Fruit fly (Drosophila melanogaster): ENCODE data around the gene CG34132.

CG34132 gene

DNA sequence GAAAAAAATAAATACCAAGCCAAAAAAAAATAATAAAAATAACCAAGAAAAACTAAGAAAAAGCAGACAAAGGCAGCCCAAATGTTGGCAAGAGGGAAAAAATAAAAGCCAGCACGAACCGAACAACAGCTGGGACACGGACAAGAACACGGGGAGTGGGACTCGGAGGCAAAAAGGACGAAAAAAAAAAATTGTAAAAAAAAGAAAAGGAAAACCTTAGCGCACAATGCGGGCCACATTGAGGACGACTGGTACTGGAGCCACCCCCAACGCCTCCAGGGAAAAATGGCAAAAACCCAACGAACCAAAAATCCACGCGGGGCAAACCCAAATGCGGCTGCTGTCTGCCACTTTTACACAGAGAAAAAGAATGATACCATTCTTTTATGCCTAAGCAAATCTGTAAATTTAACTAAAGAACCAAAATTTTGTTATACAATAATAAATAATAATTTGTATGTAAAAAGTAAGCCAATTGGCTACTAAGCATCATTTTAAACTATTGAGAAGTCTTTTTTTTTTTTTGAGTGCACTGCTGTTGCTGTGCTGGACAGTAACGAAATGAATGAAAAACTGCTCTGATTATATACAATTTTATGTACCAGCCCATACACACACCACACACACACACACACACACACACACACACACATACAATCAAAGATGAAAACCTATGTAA lies 46.9 kb downstream of the CG34132 start (continued):
- TF ChIP-seq chinmo (GFP tag; IDR thresholded peaks at IDR 0.05; ENCODE audit: partially characterized antibody) (no peak), CG12744 (GFP tag; optimal IDR thresholded peaks at IDR 0.05) (no peak), CG7987 (GFP tag; optimal IDR thresholded peaks at IDR 0.05) (no peak), PHDP (tag; optimal IDR thresholded peaks at IDR 0.05) (peak; percentile 68), Nf-YC (tag; optimal IDR thresholded peaks at IDR 0.05) (peak; percentile 62), Atf-2 (GFP tag; optimal IDR thresholded peaks at IDR 0.05) (no peak)

DNA sequence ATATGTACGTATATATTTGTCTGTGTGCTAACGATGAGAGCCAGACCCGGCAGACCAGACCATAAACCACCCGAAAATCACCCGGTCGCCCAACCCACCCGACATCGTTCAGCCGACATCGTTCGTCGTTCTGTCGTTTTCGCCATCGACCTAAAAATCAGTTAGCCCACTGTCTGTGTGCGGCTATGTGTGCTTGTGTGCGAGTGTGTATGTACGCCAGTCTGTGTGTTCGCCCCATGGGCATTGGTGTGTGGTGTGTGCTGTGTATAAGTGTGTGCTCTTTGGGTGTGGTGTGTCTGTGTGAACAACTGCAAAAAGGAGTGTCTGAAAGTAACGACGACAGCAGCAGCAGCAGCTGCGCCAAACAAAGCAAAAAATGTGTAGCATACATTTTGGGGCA lies 47.9 kb downstream of the CG34132 start:
- TF ChIP-seq ewg (GFP tag; optimal IDR thresholded peaks at IDR 0.05): no peak
- TF ChIP-seq Ptx1 (GFP tag; IDR thresholded peaks at IDR 0.05): 0 out of 2 replicates have a peak, but pooled peaks have one; percentile 17
- no peak for TF ChIP-seq CG2712 (tag; optimal IDR thresholded peaks at IDR 0.05)
- peak; percentile 4 for TF ChIP-seq nerfin-1 (tag; optimal IDR thresholded peaks at IDR 0.05)
- peak; percentile 70 for TF ChIP-seq mirr (GFP tag; optimal IDR thresholded peaks at IDR 0.05)
- peak; percentile 81 for TF ChIP-seq Deaf1 (tag; optimal IDR thresholded peaks at IDR 0.05)
- TF ChIP-seq CG3838 (GFP tag; optimal IDR thresholded peaks at IDR 0.05): no peak
- TF ChIP-seq abd-A (tag; optimal IDR thresholded peaks at IDR 0.05): peak; percentile 94
- peak; percentile 55 for TF ChIP-seq CG13894 (tag; optimal IDR thresholded peaks at IDR 0.05)
- TF ChIP-seq Adf1 (GFP tag; IDR thresholded peaks at IDR 0.05): peak; percentile 44; the same call in 1 of the 2 replicates
- TF ChIP-seq Hey (tag; optimal IDR thresholded peaks at IDR 0.05): peak; percentile 43
- peak; percentile 7 for TF ChIP-seq CG8478 (optimal IDR thresholded peaks at IDR 0.05)
- no peak for TF ChIP-seq ken (GFP tag; IDR thresholded peaks at IDR 0.05)
- TF ChIP-seq cg (GFP tag; optimal IDR thresholded peaks at IDR 0.05): peak; percentile 51
- TF ChIP-seq CG8290 (GFP tag; optimal IDR thresholded peaks at IDR 0.05): no peak
- peak in 1 of 2 experiments; percentile 26 for TF ChIP-seq CG8290 (tag; optimal IDR thresholded peaks at IDR 0.05)
- 0 out of 4 replicates have a peak, but pooled peaks have one; percentile 50 for TF ChIP-seq chinmo (GFP tag; IDR thresholded peaks at IDR 0.05; ENCODE audit: partially characterized antibody)
- TF ChIP-seq Med (GFP tag): peak; percentile 82
- no peak for TF ChIP-seq ranshi (GFP tag; IDR thresholded peaks at IDR 0.05)
- TF ChIP-seq Nf-YC (tag; optimal IDR thresholded peaks at IDR 0.05): no peak

All from whole organism, embryonic.